Worm (Caenorhabditis elegans): Measurements from ENCODE around the gene math-38.

DNA sequence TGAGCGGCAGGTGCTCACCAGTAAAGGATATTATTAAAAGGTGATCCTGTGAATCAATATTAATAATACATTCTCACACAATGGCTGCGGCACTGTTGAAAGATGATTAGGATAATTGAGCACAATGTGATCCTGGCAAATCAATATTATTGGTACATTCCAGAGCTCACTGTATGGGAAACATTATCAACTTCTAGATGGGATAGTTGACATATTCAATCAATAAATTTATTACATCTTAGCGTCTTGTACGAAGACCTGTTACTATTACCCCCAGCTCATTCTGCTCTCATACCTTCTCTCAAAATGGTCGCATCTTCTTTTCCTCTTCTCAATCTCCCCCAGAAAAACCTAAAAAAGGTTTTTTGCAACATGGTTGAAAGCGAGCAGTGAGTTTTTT, 11.6 kb downstream of the math-38 start, which contains the start of gene fbxb-49:
- no peak for TF ChIP-seq unc-62 (GFP tag; optimal IDR thresholded peaks at IDR 0.05 in 1 of 2)
- no peak for TF ChIP-seq unc-62 (tag; optimal IDR thresholded peaks at IDR 0.05)
- TF ChIP-seq unc-130 (GFP tag; optimal IDR thresholded peaks at IDR 0.05): no peak
- TF ChIP-seq zag-1 (tag; optimal IDR thresholded peaks at IDR 0.05): no peak
- no peak for TF ChIP-seq mep-1 (tag; optimal IDR thresholded peaks at IDR 0.05)
- TF ChIP-seq F10B5.3 (tag; optimal IDR thresholded peaks at IDR 0.05): no peak
- no peak for TF ChIP-seq egl-27 (tag; optimal IDR thresholded peaks at IDR 0.05)
- TF ChIP-seq ceh-82 (tag; optimal IDR thresholded peaks at IDR 0.05): no peak
- TF ChIP-seq dpl-1 (GFP tag; optimal IDR thresholded peaks at IDR 0.05): no peak
- TF ChIP-seq vab-7 (GFP tag; IDR thresholded peaks at IDR 0.05): no peak
- TF ChIP-seq nhr-237 (tag; optimal IDR thresholded peaks at IDR 0.05): no peak
- TF ChIP-seq zfp-2 (tag; optimal IDR thresholded peaks at IDR 0.05): no peak

Measured in whole organism, L4 larva.